Worm (Caenorhabditis elegans) whole organism, L1 larva: ENCODE measurements around the gene nlp-56.

Source experiments
- C04F5.9 ChIP-seq: sonication (generic microtip); optimal IDR thresholded peaks from 2 replicates; lab custom pipeline; 2016; ENCODE audit warnings: missing genetic modification characterization, missing compliant biosample characterization
- F16B12.6 ChIP-seq: fragments of 150-350 bp; optimal IDR thresholded peaks from 2 replicates; lab custom pipeline; 2014; ENCODE audit warnings: missing biosample characterization, missing genetic modification characterization
- Y116A8C.19 ChIP-seq: sonication (generic microtip); optimal IDR thresholded peaks from 2 replicates; lab custom pipeline; 2016; ENCODE audit warnings: missing compliant biosample characterization, missing genetic modification characterization, borderline replicate concordance
- aha-1 ChIP-seq: fragments of 150-350 bp; optimal IDR thresholded peaks from 2 replicates; lab custom pipeline; 2014; ENCODE audit warnings: missing biosample characterization, missing genetic modification characterization
- alr-1 ChIP-seq: fragments of 200-800 bp; sonication (Bioruptor generic); optimal IDR thresholded peaks from 2 replicates; lab custom pipeline; 2018; ENCODE audit warnings: borderline replicate concordance, mild to moderate bottlenecking, missing genetic modification characterization, missing compliant biosample characterization
- aly-2 ChIP-seq: fragments of 150-350 bp; optimal IDR thresholded peaks from 2 replicates; lab custom pipeline; 2014; ENCODE audit warnings: missing biosample characterization, missing genetic modification characterization
- ama-1 ChIP-seq: fragments of 150-350 bp; optimal IDR thresholded peaks from 2 replicates; lab custom pipeline; 2014
- blmp-1 ChIP-seq: fragments of 150-350 bp; optimal IDR thresholded peaks from 2 replicates; lab custom pipeline; 2014; ENCODE audit warnings: missing biosample characterization, missing genetic modification characterization
- ceh-88 ChIP-seq: fragments of 200-800 bp; sonication (Bioruptor generic); IDR thresholded peaks from 2 replicates; pipeline ENCODE4 v1.3.6; 2022; ENCODE audit warnings: missing genetic modification characterization, missing compliant biosample characterization
- dpl-1 ChIP-seq, 3 experiments: fragments of 150-350 bp in 2 of 3; sonication (generic microtip) in 1 of 3; optimal IDR thresholded peaks; 2 replicates each; lab custom pipeline; 2014 to 2017; ENCODE audit warnings: missing biosample characterization in 3 of 3, missing genetic modification characterization in 3 of 3, missing genetic modification reagents in 3 of 3
- efl-1 ChIP-seq, 4 experiments: fragments of 150-350 bp; optimal IDR thresholded peaks in 3 of 4; peaks in 1 of 4; 1 replicate in 1 of 4; 2 replicates in 3 of 4; lab custom pipeline; 2014; ENCODE audit warnings: missing biosample characterization in 2 of 4, missing genetic modification characterization in 2 of 4, missing genetic modification reagents in 2 of 4
- egl-13 ChIP-seq: sonication (generic microtip); optimal IDR thresholded peaks from 2 replicates; lab custom pipeline; 2016; ENCODE audit warnings: missing genotype, missing genetic modification reagents, missing genetic modification characterization, missing compliant biosample characterization
- egl-27 ChIP-seq, 2 experiments: fragments of 150-350 bp in 1 of 2; sonication (generic microtip); optimal IDR thresholded peaks; 3 replicates each; lab custom pipeline; 2017 to 2018; ENCODE audit warnings: missing biosample characterization in 2 of 2, missing genetic modification characterization in 2 of 2, missing genetic modification reagents in 2 of 2
- ets-5 ChIP-seq: fragments of 200-800 bp; sonication (Bioruptor generic); IDR thresholded peaks from 2 replicates; pipeline ENCODE4 v1.3.6; 2022; ENCODE audit warnings: missing genetic modification characterization, missing compliant biosample characterization
- fkh-10 ChIP-seq: sonication (generic microtip); optimal IDR thresholded peaks from 2 replicates; lab custom pipeline; 2017; ENCODE audit warnings: missing biosample characterization, missing genetic modification reagents, missing genetic modification characterization
- fkh-4 ChIP-seq: sonication (generic microtip); optimal IDR thresholded peaks from 2 replicates; lab custom pipeline; 2016; ENCODE audit warnings: missing compliant biosample characterization, missing genetic modification characterization, borderline replicate concordance
- fkh-8 ChIP-seq: sonication (generic microtip); optimal IDR thresholded peaks from 2 replicates; lab custom pipeline; 2016; ENCODE audit warnings: mild to moderate bottlenecking, missing genetic modification characterization, missing compliant biosample characterization
- hpl-2 ChIP-seq: fragments of 150-350 bp; optimal IDR thresholded peaks from 2 replicates; lab custom pipeline; 2014; ENCODE audit warnings: missing biosample characterization, missing genetic modification reagents, missing genetic modification characterization
- irx-1 ChIP-seq: sonication (generic microtip); optimal IDR thresholded peaks from 2 replicates; lab custom pipeline; 2016; ENCODE audit warnings: missing genetic modification characterization, missing compliant biosample characterization
- isw-1 ChIP-seq: fragments of 200-800 bp; sonication (Bioruptor generic); IDR thresholded peaks from 2 replicates; pipeline ENCODE4 v1.3.6; 2022; ENCODE audit warnings: missing genetic modification characterization, missing compliant biosample characterization
- lin-13 ChIP-seq: fragments of 150-350 bp; optimal IDR thresholded peaks from 2 replicates; lab custom pipeline; 2014; ENCODE audit warnings: missing biosample characterization, missing genetic modification reagents, missing genetic modification characterization
- lin-35 ChIP-seq, 2 experiments: fragments of 150-350 bp; optimal IDR thresholded peaks; 2 replicates each; lab custom pipeline; 2014; ENCODE audit warnings: missing biosample characterization in 2 of 2, missing genetic modification characterization in 2 of 2, missing genetic modification reagents in 2 of 2
- lsy-2 ChIP-seq, 2 experiments: fragments of 150-350 bp; optimal IDR thresholded peaks; 2 replicates each; lab custom pipeline; 2014; ENCODE audit warnings: missing biosample characterization in 2 of 2, missing genetic modification characterization in 2 of 2
- mab-9 ChIP-seq: fragments of 200-800 bp; sonication (Bioruptor generic); IDR thresholded peaks from 2 replicates; pipeline ENCODE4 v1.3.6; 2022; ENCODE audit warnings: missing genetic modification reagents, missing genetic modification characterization, missing compliant biosample characterization
- mef-2 ChIP-seq: fragments of 150-350 bp; optimal IDR thresholded peaks from 2 replicates; lab custom pipeline; 2014; ENCODE audit warnings: missing biosample characterization, missing genetic modification characterization
- nhr-12 ChIP-seq: sonication (generic microtip); optimal IDR thresholded peaks from 2 replicates; lab custom pipeline; 2017; ENCODE audit warnings: missing biosample characterization, missing genetic modification characterization
- nhr-20 ChIP-seq: sonication (generic microtip); optimal IDR thresholded peaks from 2 replicates; lab custom pipeline; 2016; ENCODE audit warnings: mild to moderate bottlenecking, missing genetic modification characterization, missing compliant biosample characterization
- nhr-47 ChIP-seq: sonication (generic microtip); optimal IDR thresholded peaks from 2 replicates; lab custom pipeline; 2016; ENCODE audit warnings: mild to moderate bottlenecking, missing genetic modification characterization, moderate library complexity, missing compliant biosample characterization
- nhr-71 ChIP-seq: sonication (generic microtip); optimal IDR thresholded peaks from 2 replicates; lab custom pipeline; 2016; ENCODE audit warnings: mild to moderate bottlenecking, missing genetic modification characterization, moderate library complexity, missing compliant biosample characterization
- nhr-77 ChIP-seq: fragments of 150-350 bp; optimal IDR thresholded peaks from 2 replicates; lab custom pipeline; 2014; ENCODE audit warnings: missing biosample characterization, missing genetic modification characterization
- nhr-84 ChIP-seq: sonication (generic microtip); optimal IDR thresholded peaks from 2 replicates; lab custom pipeline; 2017; ENCODE audit warnings: missing biosample characterization, missing genetic modification characterization
- nhr-90 ChIP-seq: sonication (generic microtip); optimal IDR thresholded peaks from 2 replicates; lab custom pipeline; 2016; ENCODE audit warnings: mild to moderate bottlenecking, missing genetic modification characterization, missing compliant biosample characterization; ENCODE audit not compliant: poor library complexity
- pqm-1 ChIP-seq: sonication (generic microtip); optimal IDR thresholded peaks from 3 replicates; lab custom pipeline; 2017; ENCODE audit warnings: missing biosample characterization, missing genetic modification characterization
- rnt-1 ChIP-seq: sonication (generic microtip); optimal IDR thresholded peaks from 2 replicates; lab custom pipeline; 2016; ENCODE audit warnings: mild to moderate bottlenecking, missing genetic modification characterization, moderate library complexity, missing compliant biosample characterization
- snpc-4 ChIP-seq: fragments of 150-350 bp; optimal IDR thresholded peaks from 2 replicates; lab custom pipeline; 2014; ENCODE audit warnings: missing biosample characterization, missing genetic modification characterization
- sptf-1 ChIP-seq: fragments of 150-350 bp; optimal IDR thresholded peaks from 2 replicates; lab custom pipeline; 2014; ENCODE audit warnings: missing biosample characterization, missing genetic modification characterization
- sup-37 ChIP-seq: fragments of 200-800 bp; sonication (Bioruptor generic); optimal IDR thresholded peaks from 2 replicates; lab custom pipeline; 2018; ENCODE audit warnings: mild to moderate bottlenecking, missing genetic modification characterization, missing compliant biosample characterization
- tbx-2 ChIP-seq: sonication (generic microtip); optimal IDR thresholded peaks from 2 replicates; lab custom pipeline; 2016; ENCODE audit warnings: missing genetic modification characterization, missing compliant biosample characterization
- tlp-1 ChIP-seq: fragments of 150-350 bp; optimal IDR thresholded peaks from 2 replicates; lab custom pipeline; 2014; ENCODE audit warnings: missing biosample characterization, missing genetic modification characterization
- unc-30 ChIP-seq: sonication (generic microtip); optimal IDR thresholded peaks from 2 replicates; lab custom pipeline; 2017; ENCODE audit warnings: missing biosample characterization, missing genetic modification characterization
- unc-62 ChIP-seq: fragments of 150-350 bp; optimal IDR thresholded peaks from 2 replicates; lab custom pipeline; 2014; ENCODE audit warnings: missing biosample characterization, missing genetic modification reagents, missing genetic modification characterization
- unc-86 ChIP-seq: sonication (generic microtip); optimal IDR thresholded peaks from 2 replicates; lab custom pipeline; 2016; ENCODE audit warnings: missing genetic modification characterization, missing compliant biosample characterization
- vab-15 ChIP-seq: sonication (generic microtip); optimal IDR thresholded peaks from 2 replicates; lab custom pipeline; 2017; ENCODE audit warnings: missing genotype, mild to moderate bottlenecking, missing genetic modification characterization, missing compliant biosample characterization
- ztf-4 ChIP-seq: fragments of 150-350 bp; optimal IDR thresholded peaks from 2 replicates; lab custom pipeline; 2014; ENCODE audit warnings: missing biosample characterization, missing genetic modification characterization

nlp-56 gene

ce11 chrIV:14766382-14766781 is 18.2 kb downstream of the nlp-56 start, which contains the start of gene vti-1:
vti-1 (minus strand) TSS chrIV:14766665.
- TF ChIP-seq lin-13 (GFP tag; lab: Kevin White, UChicago) (no peak), unc-62 (no peak), isw-1 (GFP tag; lab: Robert Waterston, UW) (no peak), tbx-2 (tag; lab: Kevin White, UChicago) (no peak), pqm-1 (tag; lab: Kevin White, UChicago) (no peak), nhr-77 (tag; lab: Kevin White, UChicago) (no peak), alr-1 (tag; lab: Kevin White, UChicago) (no peak), fkh-4 (tag; lab: Kevin White, UChicago) (no peak), unc-30 (tag; lab: Kevin White, UChicago) (no peak), nhr-90 (no peak), aly-2 (no peak), egl-13 (tag; lab: Kevin White, UChicago) (no peak), ceh-88 (GFP tag; lab: Robert Waterston, UW) (no peak), tlp-1 (no peak), dpl-1 (GFP tag; optimal IDR thresholded peaks at IDR 0.05; lab: Kevin White, UChicago) (no peak), fkh-10 (GFP tag; lab: Kevin White, UChicago) (no peak), nhr-47 (tag; lab: Kevin White, UChicago) (no peak), lin-35 (GFP tag; optimal IDR thresholded peaks at IDR 0.05; lab: Kevin White, UChicago) (no peak), nhr-20 (no peak)

- no peak for TF ChIP-seq nhr-12 (tag; lab: Kevin White, UChicago)
- TF ChIP-seq fkh-8: no peak
- no peak for TF ChIP-seq Y116A8C.19 (tag; lab: Kevin White, UChicago)
- TF ChIP-seq nhr-84: no peak
- no peak for TF ChIP-seq blmp-1
- no peak for TF ChIP-seq sptf-1 (tag; lab: Kevin White, UChicago)
- no peak for TF ChIP-seq F16B12.6 (tag; lab: Kevin White, UChicago)
- TF ChIP-seq mab-9: no peak
Measured at ce11 chrIV:14765336-14765735, 19.2 kb downstream of the nlp-56 start, which contains the start of gene Y57G11C.5. Y57G11C.5 (minus strand) TSS chrIV:14765436.

ce11 chrIV:14764719-14765173 is 19.8 kb downstream of the nlp-56 start:
- no peak for TF ChIP-seq C04F5.9
- TF ChIP-seq nhr-71 (tag; lab: Kevin White, UChicago): no peak
- TF ChIP-seq efl-1 (optimal IDR thresholded peaks at IDR 0.05; lab: Kevin White, UChicago): no peak
- TF ChIP-seq efl-1 (GFP tag; optimal IDR thresholded peaks at IDR 0.05 in 1 of 2; lab: Kevin White, UChicago): no peak
- TF ChIP-seq aha-1: no peak
- TF ChIP-seq unc-86 (tag; lab: Kevin White, UChicago): no peak
- TF ChIP-seq nhr-90: no peak
- no peak for TF ChIP-seq irx-1
- no peak for TF ChIP-seq nhr-77 (tag; lab: Kevin White, UChicago)
- no peak for TF ChIP-seq mef-2 (tag; lab: Kevin White, UChicago)
- TF ChIP-seq egl-27 (tag; optimal IDR thresholded peaks at IDR 0.05; lab: Kevin White, UChicago): no peak
- TF ChIP-seq snpc-4 (tag; lab: Kevin White, UChicago): no peak
- TF ChIP-seq, all 84 proteins: peak for 0

- TF ChIP-seq nhr-71 (tag; lab: Kevin White, UChicago) (peak; percentile 45), efl-1 (optimal IDR thresholded peaks at IDR 0.05; lab: Kevin White, UChicago) (no peak), efl-1 (GFP tag; optimal IDR thresholded peaks at IDR 0.05 in 1 of 2; lab: Kevin White, UChicago) (peak in 1 of 2 experiments; percentile 18), vab-15 (tag; lab: Kevin White, UChicago) (peak; percentile 46), ets-5 (GFP tag; lab: Robert Waterston, UW) (0 out of 2 replicates have a peak, but pooled peaks have one; percentile 33), ama-1 (lab: Kevin White, UChicago) (peak; percentile 79), sup-37 (GFP tag; lab: Kevin White, UChicago) (no peak), hpl-2 (GFP tag; lab: Kevin White, UChicago) (no peak), lsy-2 (tag; optimal IDR thresholded peaks at IDR 0.05; lab: Kevin White, UChicago) (peak in 1 of 2 experiments; percentile 1), ceh-88 (GFP tag; lab: Robert Waterston, UW) (peak; percentile 16; the same call in 1 of the 2 replicates), rnt-1 (peak; percentile 17), ztf-4 (tag; lab: Kevin White, UChicago) (peak; percentile 38)
Measured at ce11 chrIV:14763938-14764718, 20.4 kb downstream of the nlp-56 start.
